Worm (Caenorhabditis elegans) whole organism, dauer: ENCODE results near the gene R09H3.3.

Source experiments
- unc-62 ChIP-seq: sonication (generic microtip); optimal IDR thresholded peaks from 2 replicates; lab custom pipeline; 2017; ENCODE audit warnings: missing biosample characterization, missing genetic modification reagents, missing genetic modification characterization

R09H3.3 gene

DNA sequence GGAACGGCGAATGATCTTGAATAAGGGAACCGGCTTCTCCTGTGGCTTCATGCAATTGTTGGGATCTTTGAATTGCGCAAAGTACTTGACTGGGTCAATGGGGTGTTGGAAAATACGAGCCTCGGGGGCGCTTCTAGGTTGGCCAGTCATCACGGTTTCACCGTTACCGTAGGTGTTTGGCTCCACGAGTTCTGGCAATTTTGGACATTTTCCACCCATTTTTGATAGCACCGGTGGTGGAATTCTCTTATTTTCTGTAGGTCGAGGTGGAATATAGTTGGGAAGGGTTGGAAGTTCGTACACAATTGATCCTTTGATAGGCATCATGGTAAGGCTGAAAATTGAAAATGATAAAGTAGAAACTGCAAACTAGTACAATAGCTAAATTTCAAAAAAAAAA lies 17.0 kb downstream of the R09H3.3 start, which contains the start of gene ZK380.4:
TSS of gene ZK380.4 (minus strand) at position 327 of the 400 bp plus-strand sequence.
- TF ChIP-seq unc-62, result no peak

- TF ChIP-seq unc-62, result no peak
Observed at ce11 chrX:1643442-1644096, 25.1 kb downstream of the R09H3.3 start.

- no peak for TF ChIP-seq unc-62
Observed at ce11 chrX:1630881-1631516, 37.6 kb downstream of the R09H3.3 start, which contains the start of gene ZK380.2. Gene ZK380.2, plus strand, starts transcription at chrX:1631466.

ce11 chrX:1629746-1630145 lies 38.9 kb downstream of the R09H3.3 start:
- TF ChIP-seq unc-62, result no peak

- TF ChIP-seq unc-62, result no peak
Observed at ce11 chrX:1627837-1628236, 40.8 kb downstream of the R09H3.3 start, which contains the start of gene fbxb-58. Gene fbxb-58, plus strand, starts transcription at chrX:1628137.

DNA sequence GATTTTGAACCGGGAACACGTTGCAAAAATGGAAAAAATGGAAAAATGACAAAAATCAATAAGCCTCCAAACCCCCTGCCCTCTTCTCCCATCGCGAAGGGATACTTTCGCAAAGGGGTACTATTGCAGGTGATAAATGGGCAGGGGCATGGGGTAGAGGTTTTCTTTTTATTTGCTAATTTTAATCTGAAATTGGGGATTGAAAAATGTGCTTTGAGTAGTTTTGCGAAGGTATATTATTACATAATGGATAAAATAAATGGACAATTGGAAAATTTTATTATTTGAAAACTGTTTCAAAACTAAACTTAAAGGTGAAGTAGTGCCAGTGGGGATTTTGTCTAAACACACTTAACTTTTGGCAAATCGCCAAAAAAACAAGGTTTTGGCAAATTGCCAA lies 41.6 kb downstream of the R09H3.3 start:
- no peak for TF ChIP-seq unc-62

DNA sequence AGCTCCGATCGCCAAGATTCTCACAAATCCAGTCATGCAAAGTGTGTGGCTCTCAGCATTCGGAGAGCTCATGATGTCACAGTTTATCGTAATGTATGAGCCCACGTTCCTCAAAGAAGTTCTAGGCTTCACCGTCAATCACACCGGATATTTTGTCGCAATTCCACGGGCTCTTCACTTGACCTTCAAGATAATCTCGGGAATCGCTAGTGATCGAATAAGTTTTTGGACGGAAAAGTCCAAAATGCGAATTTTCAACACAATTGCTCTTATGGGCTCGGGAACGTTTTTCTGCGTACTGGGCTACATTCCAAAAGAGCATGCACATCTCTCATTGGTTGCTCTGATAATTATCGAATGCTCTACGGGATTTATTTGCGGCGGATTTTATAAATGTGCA lies 45.6 kb downstream of the R09H3.3 start:
- TF ChIP-seq unc-62, result no peak

ce11 chrX:1620678-1621449 lies 47.8 kb downstream of the R09H3.3 start, which contains the start of gene H11E01.2:
Gene H11E01.2, plus strand, starts transcription at chrX:1621057.
- TF ChIP-seq unc-62, result no peak
